Fruit fly (Drosophila melanogaster) whole organism, embryonic: ENCODE measurements around the gene CG6610.

Source experiments
- Ada2b ChIP-seq: fragments of 200-800 bp; sonication (Bioruptor generic); IDR thresholded peaks from 2 replicates; pipeline ENCODE4 v1.3.6; 2022; ENCODE audit warnings: missing biosample characterization, missing genetic modification characterization
- Aef1 ChIP-seq: fragments of 200-800 bp; sonication (Bioruptor generic); IDR thresholded peaks from 3 replicates; pipeline ENCODE4 v1.3.6; 2022; ENCODE audit warnings: missing biosample characterization, missing genetic modification characterization
- BEAF-32 ChIP-seq: fragments of 200-800 bp; sonication (Bioruptor generic); optimal IDR thresholded peaks from 3 replicates; lab custom pipeline; 2017; ENCODE audit warnings: missing biosample characterization, missing genetic modification characterization, mild to moderate bottlenecking, moderate library complexity, missing genetic modification reagents
- CG11247 ChIP-seq: fragments of 200-800 bp; sonication (Bioruptor generic); IDR thresholded peaks from 2 replicates; pipeline ENCODE4 v1.3.6; 2022; ENCODE audit warnings: missing biosample characterization, missing genetic modification characterization
- CG11504 ChIP-seq: fragments of 200-800 bp; sonication (Bioruptor generic); optimal IDR thresholded peaks from 3 replicates; lab custom pipeline; 2019; ENCODE audit warnings: missing biosample characterization, mild to moderate bottlenecking, missing genetic modification characterization, moderate library complexity
- CG12299 ChIP-seq: fragments of 200-800 bp; sonication (Bioruptor generic); optimal IDR thresholded peaks from 2 replicates; lab custom pipeline; 2018; ENCODE audit warnings: missing biosample characterization, mild to moderate bottlenecking, missing genetic modification characterization
- CG13287 ChIP-seq: fragments of 200-800 bp; sonication (Bioruptor generic); IDR thresholded peaks from 2 replicates; pipeline ENCODE4 v1.3.6; 2022; ENCODE audit warnings: missing biosample characterization, missing genetic modification characterization; ENCODE audit not compliant: partially characterized antibody
- CG15073 ChIP-seq: fragments of 200-800 bp; sonication (Bioruptor generic); optimal IDR thresholded peaks from 2 replicates; lab custom pipeline; 2016; ENCODE audit warnings: missing biosample characterization, missing genetic modification characterization
- CG31224 ChIP-seq: fragments of 200-800 bp; sonication (Bioruptor generic); IDR thresholded peaks from 2 replicates; pipeline ENCODE4 v1.3.6; 2022; ENCODE audit warnings: missing biosample characterization, missing genetic modification characterization
- CG31388 ChIP-seq: fragments of 200-800 bp; sonication (Bioruptor generic); optimal IDR thresholded peaks from 2 replicates; lab custom pipeline; 2016; ENCODE audit warnings: missing biosample characterization, missing genetic modification characterization
- CG3726 ChIP-seq: fragments of 200-800 bp; sonication (Bioruptor generic); IDR thresholded peaks from 3 replicates; pipeline ENCODE4, ENCODE4 v1.3.6; 2022; ENCODE audit warnings: missing biosample characterization, missing genetic modification characterization
- CG3847 ChIP-seq: fragments of 200-800 bp; sonication (Bioruptor generic); IDR thresholded peaks from 2 replicates; pipeline ENCODE4 v1.3.6; 2022; ENCODE audit warnings: missing biosample characterization, missing genetic modification characterization
- CG4424 ChIP-seq: fragments of 200-800 bp; sonication (Bioruptor generic); optimal IDR thresholded peaks from 3 replicates; lab custom pipeline; 2016; ENCODE audit warnings: missing biosample characterization, missing genetic modification characterization
- CG4707 ChIP-seq: fragments of 200-800 bp; sonication (Bioruptor generic); optimal IDR thresholded peaks from 2 replicates; lab custom pipeline; 2018; ENCODE audit warnings: missing biosample characterization, mild to moderate bottlenecking, missing genetic modification characterization, moderate library complexity
- CG4854 ChIP-seq: fragments of 200-800 bp; sonication (Bioruptor generic); optimal IDR thresholded peaks from 2 replicates; lab custom pipeline; 2016; ENCODE audit warnings: missing biosample characterization, missing genetic modification characterization, inconsistent platforms
- CG6654 ChIP-seq: fragments of 200-800 bp; sonication (Bioruptor generic); optimal IDR thresholded peaks from 2 replicates; lab custom pipeline; 2017; ENCODE audit warnings: missing biosample characterization, mild to moderate bottlenecking, missing genetic modification characterization
- CG7372 ChIP-seq: fragments of 200-800 bp; sonication (Bioruptor generic); IDR thresholded peaks from 2 replicates; pipeline ENCODE4 v1.3.6; 2022; ENCODE audit warnings: missing biosample characterization, missing genetic modification characterization
- CG8478 ChIP-seq: fragments of >200 bp; optimal IDR thresholded peaks from 2 replicates; lab custom pipeline; 2018
- E2f2 ChIP-seq: fragments of 200-800 bp; sonication (Bioruptor generic); IDR thresholded peaks from 2 replicates; pipeline ENCODE4 v1.3.6; 2022; ENCODE audit warnings: missing biosample characterization, missing genetic modification characterization
- HLH3B ChIP-seq: fragments of 200-800 bp; sonication (Bioruptor generic); IDR thresholded peaks from 2 replicates; pipeline ENCODE4 v1.3.6; 2022; ENCODE audit warnings: missing biosample characterization, missing genetic modification characterization
- HLH4C ChIP-seq: fragments of 200-800 bp; sonication (Bioruptor generic); IDR thresholded peaks from 3 replicates; pipeline ENCODE4 v1.3.6; 2022; ENCODE audit warnings: missing biosample characterization, missing genetic modification characterization; ENCODE audit not compliant: partially characterized antibody
- Jarid2 ChIP-seq: fragments of 200-800 bp; sonication (Bioruptor generic); optimal IDR thresholded peaks from 3 replicates; lab custom pipeline; 2017; ENCODE audit warnings: mild to moderate bottlenecking, missing biosample characterization, missing genetic modification reagents, missing genetic modification characterization
- Kr ChIP-seq: fragments of 200-800 bp; sonication (Bioruptor generic); optimal IDR thresholded peaks from 2 replicates; lab custom pipeline; 2017; ENCODE audit warnings: missing biosample characterization, mild to moderate bottlenecking, missing genetic modification characterization
- Mes4 ChIP-seq: fragments of 200-800 bp; sonication (Bioruptor generic); optimal IDR thresholded peaks from 2 replicates; lab custom pipeline; 2016; ENCODE audit warnings: missing biosample characterization, missing genetic modification characterization
- Myb ChIP-seq: fragments of 200-800 bp; sonication (Bioruptor generic); optimal IDR thresholded peaks from 2 replicates; lab custom pipeline; 2016; ENCODE audit warnings: missing biosample characterization, missing genetic modification characterization
- Neu2 ChIP-seq: fragments of 200-800 bp; sonication (Bioruptor generic); optimal IDR thresholded peaks from 3 replicates; lab custom pipeline; 2016; ENCODE audit warnings: missing biosample characterization, missing genetic modification characterization, borderline replicate concordance
- Nf-YA ChIP-seq: fragments of 200-800 bp; sonication (Bioruptor generic); IDR thresholded peaks from 2 replicates; pipeline ENCODE4 v1.3.6; 2022; ENCODE audit warnings: missing biosample characterization, missing genetic modification characterization
- Rx ChIP-seq: fragments of 200-800 bp; sonication (Bioruptor generic); IDR thresholded peaks from 2 replicates; pipeline ENCODE4 v1.3.6; 2022; ENCODE audit warnings: missing biosample characterization, missing genetic modification characterization
- Sry-δ ChIP-seq: fragments of 200-800 bp; sonication (Bioruptor generic); optimal IDR thresholded peaks from 2 replicates; lab custom pipeline; 2016; ENCODE audit warnings: missing biosample characterization, missing genetic modification characterization
- al ChIP-seq: fragments of 200-800 bp; sonication (Bioruptor generic); IDR thresholded peaks from 2 replicates; pipeline ENCODE4 v1.3.6; 2022; ENCODE audit warnings: missing biosample characterization, missing genetic modification characterization
- aop ChIP-seq: fragments of 200-800 bp; sonication (Bioruptor generic); IDR thresholded peaks from 2 replicates; pipeline ENCODE4 v1.3.6; 2022; ENCODE audit warnings: missing biosample characterization, missing genetic modification characterization
- ato ChIP-seq: fragments of 200-800 bp; sonication (Bioruptor generic); IDR thresholded peaks from 2 replicates; pipeline ENCODE4 v1.3.6; 2022; ENCODE audit warnings: missing biosample characterization, missing genetic modification characterization; ENCODE audit not compliant: partially characterized antibody
- az2 ChIP-seq: fragments of 200-800 bp; sonication (Bioruptor generic); optimal IDR thresholded peaks from 3 replicates; lab custom pipeline; 2016; ENCODE audit warnings: missing biosample characterization, missing genetic modification characterization
- bsh ChIP-seq, 2 experiments: fragments of 200-800 bp; sonication (Bioruptor generic); optimal IDR thresholded peaks; 2 replicates each; lab custom pipeline; 2017 to 2018; ENCODE audit warnings: mild to moderate bottlenecking in 2 of 2, missing biosample characterization in 2 of 2, missing genetic modification characterization in 2 of 2, moderate library complexity in 1 of 2
- croc ChIP-seq: fragments of 200-800 bp; sonication (Bioruptor generic); conservative IDR thresholded peaks from 3 replicates; pipeline ENCODE4 v1.3.6; 2022; ENCODE audit warnings: missing biosample characterization, missing genetic modification characterization
- crol ChIP-seq: fragments of 200-800 bp; sonication (Bioruptor generic); IDR thresholded peaks from 2 replicates; pipeline ENCODE4 v1.3.6; 2022; ENCODE audit warnings: missing biosample characterization, missing genetic modification characterization
- fd3F ChIP-seq: fragments of 200-800 bp; sonication (Bioruptor generic); optimal IDR thresholded peaks from 2 replicates; lab custom pipeline; 2018; ENCODE audit warnings: missing biosample characterization, mild to moderate bottlenecking, missing genetic modification characterization, moderate library complexity
- fd96Cb ChIP-seq: fragments of 200-800 bp; sonication (Bioruptor generic); optimal IDR thresholded peaks from 2 replicates; lab custom pipeline; 2018; ENCODE audit warnings: missing biosample characterization, mild to moderate bottlenecking, missing genetic modification characterization, moderate library complexity
- grn ChIP-seq: fragments of 200-800 bp; sonication (Bioruptor generic); optimal IDR thresholded peaks from 3 replicates; lab custom pipeline; 2017; ENCODE audit warnings: missing biosample characterization, missing genetic modification characterization
- gro ChIP-seq: fragments of 200-800 bp; sonication (Bioruptor generic); optimal IDR thresholded peaks from 2 replicates; lab custom pipeline; 2016; ENCODE audit warnings: missing biosample characterization, missing genetic modification characterization
- gt ChIP-seq: fragments of 200-800 bp; sonication (Bioruptor generic); IDR thresholded peaks from 2 replicates; pipeline ENCODE4 v1.3.6; 2022; ENCODE audit warnings: missing biosample characterization, missing genetic modification characterization
- her ChIP-seq: fragments of 200-800 bp; sonication (Bioruptor generic); optimal IDR thresholded peaks from 2 replicates; lab custom pipeline; 2016; ENCODE audit warnings: missing biosample characterization, missing genetic modification characterization
- lmd ChIP-seq: fragments of 200-800 bp; sonication (Bioruptor generic); IDR thresholded peaks from 2 replicates; pipeline ENCODE4 v1.3.6; 2022; ENCODE audit warnings: missing biosample characterization, missing genetic modification characterization
- mam ChIP-seq: fragments of 200-800 bp; sonication (Bioruptor generic); optimal IDR thresholded peaks from 3 replicates; lab custom pipeline; 2016; ENCODE audit warnings: missing biosample characterization, missing genetic modification characterization
- nom ChIP-seq: fragments of 200-800 bp; sonication (Bioruptor generic); optimal IDR thresholded peaks from 2 replicates; lab custom pipeline; 2017; ENCODE audit warnings: missing biosample characterization, missing genetic modification characterization, mild to moderate bottlenecking, moderate library complexity, missing genetic modification reagents
- seq ChIP-seq: fragments of 200-800 bp; sonication (Bioruptor generic); IDR thresholded peaks from 2 replicates; pipeline ENCODE4 v1.3.6; 2022; ENCODE audit warnings: missing biosample characterization, missing genetic modification characterization
- sob ChIP-seq: fragments of 200-800 bp; sonication (Bioruptor generic); IDR thresholded peaks from 2 replicates; pipeline ENCODE4 v1.3.6; 2022; ENCODE audit warnings: missing biosample characterization, missing genetic modification characterization
- tll ChIP-seq, 2 experiments: fragments of 200-800 bp in 1 of 2; fragments of >200 bp in 1 of 2; sonication (Bioruptor generic) in 1 of 2; optimal IDR thresholded peaks; 2 replicates each; lab custom pipeline; 2017 to 2019; ENCODE audit warnings: missing biosample characterization in 2 of 2, missing genetic modification characterization in 2 of 2, mild to moderate bottlenecking in 1 of 2, moderate library complexity in 1 of 2
- unpg ChIP-seq: fragments of 200-800 bp; sonication (Bioruptor generic); optimal IDR thresholded peaks from 3 replicates; lab custom pipeline; 2018; ENCODE audit warnings: missing biosample characterization, mild to moderate bottlenecking, missing genetic modification characterization, moderate library complexity

The CG6610 gene

dm6 chr3L:6071454-6072189, 3.7 kb upstream of the CG6610 start, which contains the start of gene CG6602 (continued):
- peak; percentile 73 for TF ChIP-seq CG31224 (GFP tag; lab: Robert Waterston, UW)
- TF ChIP-seq ato (GFP tag; lab: Robert Waterston, UW) = no peak
- TF ChIP-seq CG4707 (GFP tag; lab: Kevin White, UChicago) = peak; percentile 28
- peak; percentile 79 for TF ChIP-seq HLH3B (GFP tag; lab: Robert Waterston, UW)
- no peak for TF ChIP-seq Neu2 (GFP tag; lab: Kevin White, UChicago)
- peak; percentile 37 for TF ChIP-seq gro (GFP tag; lab: Kevin White, UChicago)
- TF ChIP-seq Aef1 (GFP tag; lab: Robert Waterston, UW) = peak; percentile 69; the same call in 2 of the 3 replicates
- TF ChIP-seq BEAF-32 (GFP tag; lab: Kevin White, UChicago) = no peak
- peak; percentile 52 for TF ChIP-seq mam
- TF ChIP-seq bsh (GFP tag; optimal IDR thresholded peaks at IDR 0.05; lab: Kevin White, UChicago) = peak in 1 of 2 experiments; percentile 49
- peak; percentile 45 for TF ChIP-seq az2
- TF ChIP-seq lmd (GFP tag; lab: Robert Waterston, UW) = no peak; the same call in 1 of the 2 replicates
- TF ChIP-seq unpg (GFP tag; lab: Kevin White, UChicago) = peak; percentile 59
- peak; percentile 72 for TF ChIP-seq CG3847
- no peak for TF ChIP-seq CG8478 (lab: Kevin White, UChicago)
- peak; percentile 84 for TF ChIP-seq CG4424 (GFP tag; lab: Kevin White, UChicago)
- TF ChIP-seq CG15073 (GFP tag; lab: Kevin White, UChicago) = no peak
- TF ChIP-seq Jarid2 (GFP tag; lab: Kevin White, UChicago) = peak; percentile 32
- TF ChIP-seq Mes4 (GFP tag; lab: Kevin White, UChicago) = peak; percentile 17
- TF ChIP-seq CG6654 (GFP tag; lab: Kevin White, UChicago) = peak; percentile 61
- peak; percentile 25; the same call in 1 of the 3 replicates for TF ChIP-seq CG3726
- TF ChIP-seq E2f2 = peak; percentile 47
- TF ChIP-seq fd96Cb (tag; lab: Kevin White, UChicago) = peak; percentile 57
- TF ChIP-seq Ada2b = peak; percentile 62; the same call in 1 of the 2 replicates
- TF ChIP-seq gt (GFP tag; lab: Robert Waterston, UW) = peak; percentile 67
- TF ChIP-seq sob (GFP tag; lab: Robert Waterston, UW) = peak; percentile 80
- peak; percentile 47; the same call in 1 of the 2 replicates for TF ChIP-seq Nf-YA
- TF ChIP-seq crol (GFP tag; lab: Robert Waterston, UW) = no peak
- no peak for TF ChIP-seq nom (GFP tag; lab: Kevin White, UChicago)
- peak; percentile 30; the same call in 2 of the 3 replicates for TF ChIP-seq croc (GFP tag; lab: Robert Waterston, UW)
- no peak for TF ChIP-seq CG13287 (GFP tag; lab: Robert Waterston, UW)
- TF ChIP-seq aop = no peak
- TF ChIP-seq CG11504 (tag; lab: Kevin White, UChicago) = peak; percentile 76
- no peak for TF ChIP-seq her (GFP tag; lab: Kevin White, UChicago)
- TF ChIP-seq Sry-δ (GFP tag; lab: Kevin White, UChicago) = peak; percentile 30
- TF ChIP-seq CG7372 (GFP tag; lab: Robert Waterston, UW) = peak; percentile 80
- peak; percentile 55 for TF ChIP-seq fd3F (GFP tag; lab: Kevin White, UChicago)
- peak; percentile 35 for TF ChIP-seq CG4854 (GFP tag; lab: Kevin White, UChicago)
- peak; percentile 37 for TF ChIP-seq grn (GFP tag; lab: Kevin White, UChicago)
- peak; percentile 68 for TF ChIP-seq al (GFP tag; lab: Robert Waterston, UW)
- TF ChIP-seq tll (GFP tag; optimal IDR thresholded peaks at IDR 0.05; lab: Kevin White, UChicago) = no peak
- peak; percentile 71 for TF ChIP-seq CG11247 (GFP tag; lab: Robert Waterston, UW)
- no peak for TF ChIP-seq seq (GFP tag; lab: Robert Waterston, UW)
- TF ChIP-seq Myb (GFP tag; lab: Kevin White, UChicago) = peak; percentile 8
- TF ChIP-seq Kr = no peak
- no peak for TF ChIP-seq CG12299 (tag; lab: Kevin White, UChicago)
- no peak for TF ChIP-seq HLH4C (GFP tag; lab: Robert Waterston, UW)
- no peak for TF ChIP-seq CG31388 (GFP tag; lab: Kevin White, UChicago)
- TF ChIP-seq Rx (GFP tag; lab: Robert Waterston, UW) = peak; percentile 73
